Fruit fly (Drosophila melanogaster): ENCODE measurements around the gene CG32262.

The CG32262 gene

DNA sequence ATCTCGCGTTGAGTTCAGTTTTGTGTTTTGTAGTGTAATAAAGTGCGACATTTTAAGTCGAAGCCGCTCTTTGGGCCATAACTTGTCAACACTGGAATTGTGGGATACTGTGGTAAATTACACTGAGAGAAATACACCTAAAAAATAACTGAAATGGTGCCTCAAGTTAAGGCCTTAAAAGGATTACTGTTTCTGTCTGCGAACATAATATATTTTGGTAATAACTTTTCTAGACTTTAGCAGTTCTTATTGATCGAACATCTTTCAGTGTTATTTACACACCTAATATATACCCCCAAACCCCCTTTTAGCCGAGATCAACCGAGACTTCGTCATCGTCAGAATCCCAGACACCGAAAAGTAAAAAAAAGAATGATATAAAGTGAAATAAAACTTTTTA lies 41.9 kb upstream of the CG32262 start (continued):
- no peak for TF ChIP-seq lov (optimal IDR thresholded peaks at IDR 0.05)
- no peak for TF ChIP-seq lov (GFP tag; IDR thresholded peaks at IDR 0.05)
- TF ChIP-seq CG30020 (tag; optimal IDR thresholded peaks at IDR 0.05): no peak
- peak; percentile 62 for TF ChIP-seq Blimp-1 (GFP tag; optimal IDR thresholded peaks at IDR 0.05)
- TF ChIP-seq ato (GFP tag; IDR thresholded peaks at IDR 0.05; ENCODE audit: partially characterized antibody): no peak
- TF ChIP-seq CG16779 (GFP tag; IDR thresholded peaks at IDR 0.05): no peak
- no peak for TF ChIP-seq Rx (GFP tag; IDR thresholded peaks at IDR 0.05)
- TF ChIP-seq CG10267 (tag; optimal IDR thresholded peaks at IDR 0.05): peak; percentile 48
- peak; percentile 50 for TF ChIP-seq CG7839 (tag; optimal IDR thresholded peaks at IDR 0.05)
- TF ChIP-seq CG13424 (tag; optimal IDR thresholded peaks at IDR 0.05): peak; percentile 23
- no peak for TF ChIP-seq slp2 (GFP tag; optimal IDR thresholded peaks at IDR 0.05)
- TF ChIP-seq zen (tag; optimal IDR thresholded peaks at IDR 0.05): no peak
- no peak for TF ChIP-seq inv (GFP tag; IDR thresholded peaks at IDR 0.05; ENCODE audit: partially characterized antibody)
- peak; percentile 10 for TF ChIP-seq Bdp1 (GFP tag; optimal IDR thresholded peaks at IDR 0.05)
- TF ChIP-seq fd102C (GFP tag; optimal IDR thresholded peaks at IDR 0.05): no peak
- TF ChIP-seq Ptx1 (GFP tag; IDR thresholded peaks at IDR 0.05): 0 out of 2 replicates have a peak, but pooled peaks have one; percentile 27
- peak; percentile 45; the same call in 1 of the 2 replicates for TF ChIP-seq sisA (GFP tag; IDR thresholded peaks at IDR 0.05)
- TF ChIP-seq CG6689 (GFP tag; IDR thresholded peaks at IDR 0.05): peak; percentile 24; the same call in 1 of the 2 replicates
- peak; percentile 55 for TF ChIP-seq CG12391 (tag; optimal IDR thresholded peaks at IDR 0.05)
- no peak for TF ChIP-seq al (GFP tag; IDR thresholded peaks at IDR 0.05)
- TF ChIP-seq phol (tag; optimal IDR thresholded peaks at IDR 0.05): peak; percentile 52
- TF ChIP-seq btn (GFP tag; optimal IDR thresholded peaks at IDR 0.05): no peak
- TF ChIP-seq CG11456 (GFP tag; IDR thresholded peaks at IDR 0.05): no peak
- TF ChIP-seq Six4 (GFP tag; optimal IDR thresholded peaks at IDR 0.05): peak; percentile 44
- TF ChIP-seq ewg (GFP tag; optimal IDR thresholded peaks at IDR 0.05): peak; percentile 31
- TF ChIP-seq sens-2 (GFP tag; IDR thresholded peaks at IDR 0.05): no peak
- peak; percentile 47; the same call in 1 of the 3 replicates for TF ChIP-seq ci (GFP tag; IDR thresholded peaks at IDR 0.05)
- peak; percentile 40 for TF ChIP-seq CG14710 (tag; optimal IDR thresholded peaks at IDR 0.05)
- no peak for TF ChIP-seq da (GFP tag; optimal IDR thresholded peaks at IDR 0.05)
- no peak for TF ChIP-seq Dp (GFP tag; optimal IDR thresholded peaks at IDR 0.05)
- TF ChIP-seq Fer3 (tag; optimal IDR thresholded peaks at IDR 0.05): no peak
- no peak for TF ChIP-seq rib (GFP tag; IDR thresholded peaks at IDR 0.05)
- TF ChIP-seq dysf (GFP tag; IDR thresholded peaks at IDR 0.05): 0 out of 3 replicates have a peak, but pooled peaks have one; percentile 25
- no peak for TF ChIP-seq sr (GFP tag; IDR thresholded peaks at IDR 0.05)
- TF ChIP-seq CG6254 (GFP tag; optimal IDR thresholded peaks at IDR 0.05): peak; percentile 42
- TF ChIP-seq CG32532 (GFP tag; IDR thresholded peaks at IDR 0.05): peak; percentile 28; the same call in 1 of the 2 replicates
- TF ChIP-seq CG17912 (GFP tag; optimal IDR thresholded peaks at IDR 0.05): no peak
- TF ChIP-seq CG2199 (GFP tag; IDR thresholded peaks at IDR 0.05): no peak
- peak; percentile 9 for TF ChIP-seq trem (tag; optimal IDR thresholded peaks at IDR 0.05)
- no peak for TF ChIP-seq MTF-1 (GFP tag; optimal IDR thresholded peaks at IDR 0.05; ENCODE audit: borderline replicate concordance)
- TF ChIP-seq nau (GFP tag; optimal IDR thresholded peaks at IDR 0.05): no peak
- TF ChIP-seq Kr (GFP tag; optimal IDR thresholded peaks at IDR 0.05): no peak
- TF ChIP-seq ara (GFP tag; IDR thresholded peaks at IDR 0.05): peak; percentile 64; the same call in 1 of the 2 replicates
- TF ChIP-seq CG43689 (GFP tag; IDR thresholded peaks at IDR 0.05): no peak
- no peak for TF ChIP-seq br (optimal IDR thresholded peaks at IDR 0.05)
- TF ChIP-seq CG8924 (tag; optimal IDR thresholded peaks at IDR 0.05): peak; percentile 26
- TF ChIP-seq her (GFP tag; optimal IDR thresholded peaks at IDR 0.05): no peak
- no peak for TF ChIP-seq CG13624 (GFP tag; optimal IDR thresholded peaks at IDR 0.05)
- TF ChIP-seq twi (tag; optimal IDR thresholded peaks at IDR 0.05): peak; percentile 9
- no peak for TF ChIP-seq CG2889 (GFP tag; IDR thresholded peaks at IDR 0.05)
- no peak for TF ChIP-seq CG14965 (GFP tag; optimal IDR thresholded peaks at IDR 0.05; ENCODE audit: borderline replicate concordance)
- no peak for TF ChIP-seq ttk (GFP tag; IDR thresholded peaks at IDR 0.05)
